Fruit fly (Drosophila melanogaster) whole organism, embryonic: ENCODE results near the gene CG6753.

Experiments
- ATbp ChIP-seq: fragments of 200-800 bp; sonication (Bioruptor generic); optimal IDR thresholded peaks from 2 replicates; lab custom pipeline; 2017; ENCODE audit warnings: missing biosample characterization, mild to moderate bottlenecking, missing genetic modification characterization, missing genetic modification reagents
- Abd-B ChIP-seq: fragments of 200-800 bp; sonication (Bioruptor generic); optimal IDR thresholded peaks from 2 replicates; lab custom pipeline; 2018; ENCODE audit warnings: missing biosample characterization, mild to moderate bottlenecking, missing genetic modification characterization, moderate library complexity
- Bgb ChIP-seq: fragments of 200-800 bp; sonication (Bioruptor generic); IDR thresholded peaks from 2 replicates; pipeline ENCODE4 v1.3.6; 2022; ENCODE audit warnings: missing biosample characterization, missing genetic modification characterization; ENCODE audit not compliant: partially characterized antibody
- CG10543 ChIP-seq: fragments of 200-800 bp; sonication (Bioruptor generic); optimal IDR thresholded peaks from 3 replicates; lab custom pipeline; 2017; ENCODE audit warnings: missing biosample characterization, mild to moderate bottlenecking, missing genetic modification characterization, moderate library complexity
- CG13287 ChIP-seq: fragments of 200-800 bp; sonication (Bioruptor generic); IDR thresholded peaks from 2 replicates; pipeline ENCODE4 v1.3.6; 2022; ENCODE audit warnings: missing biosample characterization, missing genetic modification characterization; ENCODE audit not compliant: partially characterized antibody
- CG14710 ChIP-seq: fragments of 200-800 bp; sonication (Bioruptor generic); optimal IDR thresholded peaks from 3 replicates; lab custom pipeline; 2019; ENCODE audit warnings: missing biosample characterization, mild to moderate bottlenecking, missing genetic modification characterization, moderate library complexity
- CG14860 ChIP-seq: fragments of 200-800 bp; sonication (Bioruptor generic); IDR thresholded peaks from 3 replicates; pipeline ENCODE4 v1.3.6; 2022; ENCODE audit warnings: missing biosample characterization, missing genetic modification characterization; ENCODE audit not compliant: partially characterized antibody
- CG15696 ChIP-seq: fragments of 200-800 bp; sonication (Bioruptor generic); optimal IDR thresholded peaks from 2 replicates; lab custom pipeline; 2019; ENCODE audit warnings: missing biosample characterization, mild to moderate bottlenecking, missing genetic modification characterization, moderate library complexity
- CG16813 ChIP-seq: fragments of 200-800 bp; sonication (Bioruptor generic); IDR thresholded peaks from 3 replicates; pipeline ENCODE4 v1.3.6; 2022; ENCODE audit warnings: missing biosample characterization, missing genetic modification characterization; ENCODE audit not compliant: partially characterized antibody
- CG18011 ChIP-seq: fragments of 200-800 bp; sonication (Bioruptor generic); optimal IDR thresholded peaks from 2 replicates; lab custom pipeline; 2017; ENCODE audit warnings: missing biosample characterization, missing genetic modification characterization, mild to moderate bottlenecking, moderate library complexity, missing genotype
- CG18262 ChIP-seq: fragments of 200-800 bp; optimal IDR thresholded peaks from 3 replicates; lab custom pipeline; 2019; ENCODE audit warnings: missing biosample characterization, mild to moderate bottlenecking, missing genetic modification characterization, moderate library complexity
- CG2199 ChIP-seq: fragments of 200-800 bp; sonication (Bioruptor generic); IDR thresholded peaks from 3 replicates; pipeline ENCODE4 v1.3.6; 2022; ENCODE audit warnings: missing biosample characterization, missing genetic modification characterization
- CG31365 ChIP-seq: fragments of 200-800 bp; sonication (Bioruptor generic); optimal IDR thresholded peaks from 2 replicates; lab custom pipeline; 2018; ENCODE audit warnings: missing biosample characterization, mild to moderate bottlenecking, missing genetic modification characterization
- CG42726 ChIP-seq: fragments of 200-800 bp; sonication (Bioruptor generic); IDR thresholded peaks from 2 replicates; pipeline ENCODE4 v1.3.6; 2022; ENCODE audit warnings: missing biosample characterization, missing genetic modification characterization; ENCODE audit not compliant: partially characterized antibody
- CG5180 ChIP-seq: fragments of 200-800 bp; sonication (Bioruptor generic); optimal IDR thresholded peaks from 3 replicates; lab custom pipeline; 2017; ENCODE audit warnings: missing biosample characterization, missing genetic modification characterization, mild to moderate bottlenecking, moderate library complexity, missing genetic modification reagents
- CG6765 ChIP-seq: fragments of 200-800 bp; sonication (Bioruptor generic); optimal IDR thresholded peaks from 3 replicates; lab custom pipeline; 2017; ENCODE audit warnings: missing biosample characterization, mild to moderate bottlenecking, missing genetic modification characterization
- CG6791 ChIP-seq: fragments of 200-800 bp; sonication (Bioruptor generic); IDR thresholded peaks from 3 replicates; pipeline ENCODE4 v1.3.6; 2022; ENCODE audit warnings: missing biosample characterization, missing genetic modification characterization; ENCODE audit not compliant: partially characterized antibody
- CG8290 ChIP-seq, 3 experiments: fragments of 200-800 bp; sonication (Bioruptor generic); optimal IDR thresholded peaks; 2 replicates each; lab custom pipeline; 2016 to 2019; ENCODE audit warnings: missing biosample characterization in 3 of 3, missing genetic modification characterization in 3 of 3, mild to moderate bottlenecking in 2 of 3, moderate library complexity in 1 of 3
- CG8478 ChIP-seq: fragments of >200 bp; optimal IDR thresholded peaks from 2 replicates; lab custom pipeline; 2018
- CG9437 ChIP-seq: fragments of 200-800 bp; sonication (Bioruptor generic); optimal IDR thresholded peaks from 2 replicates; lab custom pipeline; 2018; ENCODE audit warnings: missing biosample characterization, mild to moderate bottlenecking, missing genetic modification characterization
- CTCF ChIP-seq: fragments of 200-800 bp; sonication (Bioruptor generic); optimal IDR thresholded peaks from 2 replicates; lab custom pipeline; 2017; ENCODE audit warnings: missing biosample characterization, mild to moderate bottlenecking, missing genetic modification characterization, moderate library complexity
- CoRest ChIP-seq: fragments of 200-800 bp; sonication (Bioruptor generic); optimal IDR thresholded peaks from 3 replicates; lab custom pipeline; 2018; ENCODE audit warnings: missing biosample characterization, mild to moderate bottlenecking, missing genetic modification characterization, moderate library complexity
- Dfd ChIP-seq, 2 experiments: fragments of >200 bp; optimal IDR thresholded peaks; 2 replicates each; lab custom pipeline; 2017; ENCODE audit warnings: missing biosample characterization in 2 of 2, missing genetic modification characterization in 2 of 2
- Eip74EF ChIP-seq, 2 experiments: fragments of 200-800 bp in 1 of 2; fragments of >200 bp in 1 of 2; sonication (Bioruptor generic) in 1 of 2; optimal IDR thresholded peaks; 2 replicates each; lab custom pipeline; 2017 to 2019; ENCODE audit warnings: missing biosample characterization in 2 of 2, missing genetic modification characterization in 2 of 2, mild to moderate bottlenecking in 1 of 2, moderate library complexity in 1 of 2
- Ets65A ChIP-seq: fragments of 200-800 bp; sonication (Bioruptor generic); peaks from one replicate; lab custom pipeline; 2016; ENCODE audit warnings: missing biosample characterization, missing genetic modification characterization
- HLH4C ChIP-seq: fragments of 200-800 bp; sonication (Bioruptor generic); IDR thresholded peaks from 3 replicates; pipeline ENCODE4 v1.3.6; 2022; ENCODE audit warnings: missing biosample characterization, missing genetic modification characterization; ENCODE audit not compliant: partially characterized antibody
- Med ChIP-seq: fragments of 200-800 bp; sonication (Bioruptor generic); peaks from one replicate; lab custom pipeline; 2016; ENCODE audit warnings: missing biosample characterization, missing genetic modification characterization, mild to moderate bottlenecking, inconsistent platforms, moderate library complexity
- Sin3A ChIP-seq: fragments of >200 bp; optimal IDR thresholded peaks from 2 replicates; lab custom pipeline; 2018
- YL-1 ChIP-seq: fragments of 200-800 bp; sonication (Bioruptor generic); optimal IDR thresholded peaks from 3 replicates; lab custom pipeline; 2017; ENCODE audit warnings: missing biosample characterization, mild to moderate bottlenecking, missing genetic modification characterization
- ac ChIP-seq: fragments of 200-800 bp; sonication (Bioruptor generic); optimal IDR thresholded peaks from 3 replicates; lab custom pipeline; 2017; ENCODE audit warnings: missing biosample characterization, mild to moderate bottlenecking, missing genetic modification characterization
- amos ChIP-seq: fragments of 200-800 bp; sonication (Bioruptor generic); IDR thresholded peaks from 2 replicates; pipeline ENCODE4 v1.3.6; 2022; ENCODE audit warnings: missing biosample characterization, missing genetic modification characterization; ENCODE audit not compliant: partially characterized antibody
- aop ChIP-seq: fragments of 200-800 bp; sonication (Bioruptor generic); IDR thresholded peaks from 2 replicates; pipeline ENCODE4 v1.3.6; 2022; ENCODE audit warnings: missing biosample characterization, missing genetic modification characterization
- cg ChIP-seq: fragments of 200-800 bp; sonication (Bioruptor generic); optimal IDR thresholded peaks from 3 replicates; lab custom pipeline; 2019; ENCODE audit warnings: missing biosample characterization, mild to moderate bottlenecking, missing genetic modification characterization, moderate library complexity
- dati ChIP-seq: fragments of 200-800 bp; sonication (Bioruptor generic); IDR thresholded peaks from 2 replicates; pipeline ENCODE4 v1.3.6; 2022; ENCODE audit warnings: missing biosample characterization, missing genetic modification characterization
- esg ChIP-seq: fragments of 200-800 bp; sonication (Bioruptor generic); conservative IDR thresholded peaks from 2 replicates; pipeline ENCODE4 v1.3.6; 2022; ENCODE audit warnings: missing biosample characterization, missing genetic modification characterization
- h ChIP-seq: fragments of >200 bp; optimal IDR thresholded peaks from 2 replicates; lab custom pipeline; 2017
- ham ChIP-seq: fragments of 200-800 bp; sonication (Bioruptor generic); IDR thresholded peaks from 2 replicates; pipeline ENCODE4 v1.3.6; 2022; ENCODE audit warnings: missing biosample characterization, missing genetic modification characterization
- knrl ChIP-seq: fragments of 200-800 bp; sonication (Bioruptor generic); IDR thresholded peaks from 3 replicates; pipeline ENCODE4 v1.3.6; 2022; ENCODE audit warnings: missing biosample characterization, missing genetic modification characterization; ENCODE audit not compliant: partially characterized antibody
- phol ChIP-seq: fragments of 200-800 bp; sonication (Bioruptor generic); optimal IDR thresholded peaks from 3 replicates; lab custom pipeline; 2018; ENCODE audit warnings: missing biosample characterization, mild to moderate bottlenecking, missing genetic modification characterization, moderate library complexity
- pita ChIP-seq: fragments of 200-800 bp; sonication (Bioruptor generic); optimal IDR thresholded peaks from 2 replicates; lab custom pipeline; 2017; ENCODE audit warnings: missing biosample characterization, mild to moderate bottlenecking, missing genetic modification characterization
- sens ChIP-seq: fragments of 200-800 bp; sonication (Bioruptor generic); peaks from one replicate; lab custom pipeline; 2016; ENCODE audit warnings: missing biosample characterization, missing genetic modification characterization
- stwl ChIP-seq: fragments of 200-800 bp; sonication (Bioruptor generic); optimal IDR thresholded peaks from 3 replicates; lab custom pipeline; 2018; ENCODE audit warnings: missing biosample characterization, mild to moderate bottlenecking, missing genetic modification characterization, moderate library complexity
- trem ChIP-seq: fragments of 200-800 bp; optimal IDR thresholded peaks from 3 replicates; lab custom pipeline; 2019; ENCODE audit warnings: missing biosample characterization, mild to moderate bottlenecking, missing genetic modification characterization, moderate library complexity
- zen ChIP-seq: fragments of 200-800 bp; sonication (Bioruptor generic); optimal IDR thresholded peaks from 3 replicates; lab custom pipeline; 2018; ENCODE audit warnings: missing biosample characterization, mild to moderate bottlenecking, missing genetic modification characterization, moderate library complexity

The CG6753 gene

dm6 chr3R:12644621-12645310 lies 2.5 kb upstream of the CG6753 start (continued):
- TF ChIP-seq CG18262 (peak; percentile 18), esg (GFP tag; lab: Robert Waterston, UW) (0 out of 2 replicates have a peak, but pooled peaks have one; percentile 12), ATbp (peak; percentile 43)

- TF ChIP-seq CG9437 (GFP tag; lab: Kevin White, UChicago): no peak
- TF ChIP-seq CG6765 (GFP tag; lab: Kevin White, UChicago): no peak
- no peak for TF ChIP-seq CG5180 (GFP tag; lab: Kevin White, UChicago)
- TF ChIP-seq dati (GFP tag; lab: Robert Waterston, UW): no peak
- no peak for TF ChIP-seq HLH4C (GFP tag; lab: Robert Waterston, UW)
- TF ChIP-seq Ets65A: peak; percentile 84
- TF ChIP-seq ac (GFP tag; lab: Kevin White, UChicago): no peak
- peak; percentile 71 for TF ChIP-seq CG8478 (lab: Kevin White, UChicago)
Observed at dm6 chr3R:12641620-12642019, 662 bp downstream of the CG6753 start.

DNA sequence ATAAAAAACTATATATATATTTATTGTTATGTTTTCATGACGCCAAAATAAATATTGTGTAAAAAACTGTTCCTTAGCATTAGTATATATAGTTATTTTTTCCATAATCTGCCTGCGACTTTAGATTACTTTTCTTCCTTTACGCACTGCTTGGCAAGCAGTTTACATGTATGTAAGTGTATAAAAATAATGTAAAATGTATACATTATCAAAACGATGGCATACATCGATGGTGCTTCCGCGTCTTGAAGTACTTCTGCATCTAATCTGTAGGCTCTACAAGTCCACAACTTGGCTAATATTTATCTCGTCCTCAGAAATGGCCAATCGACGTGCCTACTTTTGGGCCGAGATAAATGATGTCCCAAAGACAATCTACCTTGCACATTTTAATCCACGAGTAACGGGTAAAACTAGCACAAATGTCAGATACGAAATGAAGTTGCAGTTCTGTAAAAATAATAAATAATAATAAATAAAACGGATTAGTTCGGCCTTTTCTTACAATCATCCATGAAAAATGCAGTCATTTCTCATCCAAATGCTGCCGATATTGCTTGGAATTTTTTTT lies 4.2 kb downstream of the CG6753 start, which contains the start of gene CG11608:
CG11608 (plus strand) TSS at position 521 of the 571 bp plus-strand sequence.
- TF ChIP-seq knrl (GFP tag; lab: Robert Waterston, UW) (peak; percentile 69), sens (GFP tag; lab: Kevin White, UChicago) (peak; percentile 45), CG42726 (GFP tag; lab: Robert Waterston, UW) (0 out of 2 replicates have a peak, but pooled peaks have one; percentile 34), Bgb (GFP tag; lab: Robert Waterston, UW) (peak; percentile 67), aop (GFP tag; lab: Robert Waterston, UW) (0 out of 2 replicates have a peak, but pooled peaks have one; percentile 31), zen (tag; lab: Kevin White, UChicago) (peak; percentile 43), amos (GFP tag; lab: Robert Waterston, UW) (peak; percentile 61; the same call in 1 of the 2 replicates), h (lab: Kevin White, UChicago) (no peak), CG2199 (peak; percentile 92), Abd-B (peak; percentile 46), CG8290 (GFP tag; optimal IDR thresholded peaks at IDR 0.05; lab: Kevin White, UChicago) (peak; percentile 91), CG8290 (tag; optimal IDR thresholded peaks at IDR 0.05; lab: Kevin White, UChicago) (no peak), ham (GFP tag; lab: Robert Waterston, UW) (no peak), cg (GFP tag; lab: Kevin White, UChicago) (no peak), Dfd (GFP tag; optimal IDR thresholded peaks at IDR 0.05; lab: Kevin White, UChicago) (peak in 1 of 2 experiments; percentile 27), CG6791 (GFP tag; lab: Robert Waterston, UW) (peak; percentile 71), Eip74EF (GFP tag; optimal IDR thresholded peaks at IDR 0.05; lab: Kevin White, UChicago) (peak in 1 of 2 experiments; percentile 42), CG5180 (GFP tag; lab: Kevin White, UChicago) (no peak), CG14710 (tag; lab: Kevin White, UChicago) (peak; percentile 15), CG10543 (no peak), pita (GFP tag; lab: Kevin White, UChicago) (peak; percentile 34), trem (tag; lab: Kevin White, UChicago) (peak; percentile 2), CG13287 (GFP tag; lab: Robert Waterston, UW) (0 out of 2 replicates have a peak, but pooled peaks have one; percentile 12), Med (GFP tag; lab: Kevin White, UChicago) (peak; percentile 19), YL-1 (GFP tag; lab: Kevin White, UChicago) (no peak), CG16813 (peak; percentile 34; the same call in 1 of the 3 replicates), CG15696 (tag; lab: Kevin White, UChicago) (no peak), Sin3A (lab: Kevin White, UChicago) (no peak), stwl (peak; percentile 41), CG31365 (tag; lab: Kevin White, UChicago) (peak; percentile 90), CoRest (tag; lab: Kevin White, UChicago) (no peak), CTCF (GFP tag; lab: Kevin White, UChicago) (peak; percentile 79), CG14860 (0 out of 3 replicates have a peak, but pooled peaks have one; percentile 33), CG18011 (GFP tag; lab: Kevin White, UChicago) (no peak), phol (peak; percentile 2)
